Worm (Caenorhabditis elegans) whole organism, midembryonic: ENCODE data around the gene C05C8.5.

Source experiments
- T22C8.4 ChIP-seq: fragments of 200-800 bp; sonication (Bioruptor generic); IDR thresholded peaks from 2 replicates; pipeline ENCODE4 v1.3.6; 2022; ENCODE audit warnings: missing genetic modification characterization, missing compliant biosample characterization
- flt-1 ChIP-seq: fragments of 200-800 bp; sonication (Bioruptor generic); IDR thresholded peaks from 2 replicates; pipeline ENCODE4 v1.3.6; 2022; ENCODE audit warnings: missing genetic modification characterization, missing compliant biosample characterization
- klf-2 ChIP-seq: fragments of 200-800 bp; sonication (Bioruptor generic); conservative IDR thresholded peaks from 2 replicates; pipeline ENCODE4 v1.3.6; 2022; ENCODE audit warnings: missing genetic modification reagents, missing genetic modification characterization, missing compliant biosample characterization
- ref-1 ChIP-seq: fragments of 200-800 bp; sonication (Bioruptor generic); conservative IDR thresholded peaks from 2 replicates; pipeline ENCODE4 v1.3.6; 2022; ENCODE audit warnings: missing genetic modification reagents, missing genetic modification characterization, missing compliant biosample characterization
- tab-1 ChIP-seq: fragments of 200-800 bp; sonication (Bioruptor generic); IDR thresholded peaks from 2 replicates; pipeline ENCODE4 v1.3.6; 2022; ENCODE audit warnings: missing genetic modification characterization, missing compliant biosample characterization
- ztf-23 ChIP-seq: fragments of 200-800 bp; sonication (Bioruptor generic); IDR thresholded peaks from 2 replicates; pipeline ENCODE4 v1.3.6; 2022; ENCODE audit warnings: missing genetic modification reagents, missing genetic modification characterization, missing compliant biosample characterization

DNA sequence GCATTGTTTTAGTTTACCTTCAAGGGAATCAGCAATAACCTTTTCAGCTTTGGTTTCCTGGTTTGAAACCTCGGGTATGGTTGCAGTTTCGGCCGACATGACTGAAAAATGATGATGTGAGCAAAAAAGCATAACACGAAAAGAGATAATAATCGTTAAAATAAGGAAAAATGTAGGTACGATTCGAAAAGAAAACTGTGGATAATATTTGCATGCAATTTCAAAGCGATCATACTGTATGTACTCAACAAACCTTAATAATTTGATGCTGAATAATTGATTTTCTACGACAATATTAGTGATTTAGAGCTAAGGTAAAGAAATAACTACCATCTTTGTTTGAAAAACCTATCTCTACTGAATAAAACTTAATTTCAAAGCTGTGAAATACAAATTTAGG lies 38.6 kb downstream of the C05C8.5 start, which contains the start of gene attf-2:
- no peak for TF ChIP-seq T22C8.4 (GFP tag; lab: Robert Waterston, UW)
- TF ChIP-seq flt-1 (GFP tag; lab: Robert Waterston, UW): no peak
- no peak for TF ChIP-seq ztf-23 (GFP tag; lab: Robert Waterston, UW)
- no peak for TF ChIP-seq ref-1
- TF ChIP-seq tab-1: no peak
- no peak for TF ChIP-seq klf-2 (GFP tag; lab: Robert Waterston, UW)
